Worm (Caenorhabditis elegans) whole organism, midembryonic: Measurements from ENCODE around the gene let-92.

Source experiments
- T22C8.4 ChIP-seq: fragments of 200-800 bp; sonication (Bioruptor generic); IDR thresholded peaks from 2 replicates; pipeline ENCODE4 v1.3.6; 2022; ENCODE audit warnings: missing genetic modification characterization, missing compliant biosample characterization
- cog-1 ChIP-seq: sonication (generic microtip); optimal IDR thresholded peaks from 2 replicates; lab custom pipeline; 2016; ENCODE audit warnings: missing genetic modification characterization, missing compliant biosample characterization
- flt-1 ChIP-seq: fragments of 200-800 bp; sonication (Bioruptor generic); IDR thresholded peaks from 2 replicates; pipeline ENCODE4 v1.3.6; 2022; ENCODE audit warnings: missing genetic modification characterization, missing compliant biosample characterization
- med-1 ChIP-seq: sonication (generic microtip); optimal IDR thresholded peaks from 2 replicates; lab custom pipeline; 2017; ENCODE audit warnings: missing genetic modification characterization, mild to moderate bottlenecking, missing compliant biosample characterization, antibody characterized with exemption, missing genetic modification reagents; ENCODE audit not compliant: insufficient read depth
- ref-1 ChIP-seq: fragments of 200-800 bp; sonication (Bioruptor generic); conservative IDR thresholded peaks from 2 replicates; pipeline ENCODE4 v1.3.6; 2022; ENCODE audit warnings: missing genetic modification reagents, missing genetic modification characterization, missing compliant biosample characterization
- ztf-29 ChIP-seq: fragments of 200-800 bp; sonication (Bioruptor generic); IDR thresholded peaks from 2 replicates; pipeline ENCODE4 v1.3.6; 2022; ENCODE audit warnings: missing genetic modification reagents, missing genetic modification characterization, missing compliant biosample characterization

DNA sequence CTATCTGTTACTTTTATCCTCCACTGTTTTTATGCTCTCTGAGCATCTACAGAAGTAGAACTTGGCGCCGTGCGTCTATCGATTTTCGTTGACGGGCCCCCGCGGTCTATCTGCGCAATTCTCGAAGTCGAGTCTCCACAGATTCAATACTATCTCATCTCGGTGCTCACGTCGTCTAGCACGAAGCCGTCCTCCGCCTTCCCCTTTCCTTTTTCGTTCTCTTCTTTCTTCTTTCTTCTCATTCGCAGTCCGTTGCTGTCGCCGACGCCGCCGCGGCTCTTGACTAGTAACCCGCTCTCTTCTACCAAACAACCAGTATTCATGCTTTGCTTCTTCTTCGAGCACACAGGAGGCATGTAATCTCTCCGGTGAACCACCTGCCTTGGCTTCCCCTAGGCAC, 12.8 kb downstream of the let-92 start:
- TF ChIP-seq flt-1 (GFP tag; lab: Robert Waterston, UW) (no peak), ref-1 (GFP tag; lab: Robert Waterston, UW) (no peak), cog-1 (tag; lab: Kevin White, UChicago) (no peak), med-1 (GFP tag; lab: Kevin White, UChicago) (no peak), ztf-29 (GFP tag; lab: Robert Waterston, UW) (no peak), T22C8.4 (GFP tag; lab: Robert Waterston, UW) (no peak)
